Fruit fly (Drosophila melanogaster): ENCODE data around the gene AANATL2.
A peak's percentile ranks its signal among the peaks of the same experiment; 100 is the strongest.

The AANATL2 gene

dm6 chr2L:6229181-6229755 is 26.4 kb upstream of the AANATL2 start:
- TF ChIP-seq tll (GFP tag; optimal IDR thresholded peaks at IDR 0.05) (peak in 1 of 2 experiments; percentile 97), cad (GFP tag; optimal IDR thresholded peaks at IDR 0.05) (peak; percentile 5), Optix (GFP tag; IDR thresholded peaks at IDR 0.05) (no peak), twi (tag; optimal IDR thresholded peaks at IDR 0.05) (peak; percentile 58), pros (GFP tag; optimal IDR thresholded peaks at IDR 0.05) (peak; percentile 37), zen (tag; optimal IDR thresholded peaks at IDR 0.05) (peak; percentile 75), D (optimal IDR thresholded peaks at IDR 0.05) (peak; percentile 88), D (GFP tag; optimal IDR thresholded peaks at IDR 0.05) (no peak), CG6791 (GFP tag; IDR thresholded peaks at IDR 0.05; ENCODE audit: partially characterized antibody) (0 out of 3 replicates have a peak, but pooled peaks have one; percentile 28), inv (GFP tag; IDR thresholded peaks at IDR 0.05; ENCODE audit: partially characterized antibody) (no peak), hth (optimal IDR thresholded peaks at IDR 0.05) (peak; percentile 1), CG1024 (GFP tag; IDR thresholded peaks at IDR 0.05) (no peak), sens (GFP tag) (peak; percentile 27), BEAF-32 (GFP tag; optimal IDR thresholded peaks at IDR 0.05) (no peak), D19A (tag; optimal IDR thresholded peaks at IDR 0.05) (peak; percentile 14), CG4360 (GFP tag; IDR thresholded peaks at IDR 0.05) (no peak), kni (GFP tag; optimal IDR thresholded peaks at IDR 0.05) (peak; percentile 68)

dm6 chr2L:6236426-6236825 is 19.2 kb upstream of the AANATL2 start:
- no peak for TF ChIP-seq CG6854 (GFP tag; optimal IDR thresholded peaks at IDR 0.05)
- TF ChIP-seq fd96Cb (tag; optimal IDR thresholded peaks at IDR 0.05) = no peak
- TF ChIP-seq cas (GFP tag; IDR thresholded peaks at IDR 0.05) = no peak
- TF ChIP-seq CG10274 (GFP tag; optimal IDR thresholded peaks at IDR 0.05) = no peak
- no peak for TF ChIP-seq sna (GFP tag; IDR thresholded peaks at IDR 0.05; ENCODE audit: partially characterized antibody)
- TF ChIP-seq wek (GFP tag; optimal IDR thresholded peaks at IDR 0.05) = no peak
- TF ChIP-seq Hr39 (optimal IDR thresholded peaks at IDR 0.05) = no peak
- TF ChIP-seq nmo (GFP tag; optimal IDR thresholded peaks at IDR 0.05) = no peak
- TF ChIP-seq lola (GFP tag; optimal IDR thresholded peaks at IDR 0.05) = no peak
- peak; percentile 10 for TF ChIP-seq abd-A (tag; optimal IDR thresholded peaks at IDR 0.05)
- TF ChIP-seq CG1832 (GFP tag; optimal IDR thresholded peaks at IDR 0.05) = no peak
- no peak for TF ChIP-seq CkIIα-i1 (GFP tag; IDR thresholded peaks at IDR 0.05)
- TF ChIP-seq jigr1 (GFP tag; IDR thresholded peaks at IDR 0.05) = 0 out of 3 replicates have a peak, but pooled peaks have one; percentile 30
- TF ChIP-seq CG15514 (GFP tag; optimal IDR thresholded peaks at IDR 0.05) = no peak
- no peak for TF ChIP-seq CG17361 (GFP tag; IDR thresholded peaks at IDR 0.05)
- TF ChIP-seq CG12071 (GFP tag; optimal IDR thresholded peaks at IDR 0.05) = no peak
- no peak for TF ChIP-seq CG10321 (GFP tag; IDR thresholded peaks at IDR 0.05)
- no peak for TF ChIP-seq cato (GFP tag; optimal IDR thresholded peaks at IDR 0.05; ENCODE audit: borderline replicate concordance)
- no peak for TF ChIP-seq fu2 (GFP tag; optimal IDR thresholded peaks at IDR 0.05)
- TF ChIP-seq NfI (GFP tag; optimal IDR thresholded peaks at IDR 0.05) = no peak
- no peak for TF ChIP-seq Dref (GFP tag; IDR thresholded peaks at IDR 0.05)
- TF ChIP-seq NFAT (GFP tag; IDR thresholded peaks at IDR 0.05) = no peak
- TF ChIP-seq ERR (GFP tag; optimal IDR thresholded peaks at IDR 0.05) = no peak
- no peak for TF ChIP-seq lilli (GFP tag; optimal IDR thresholded peaks at IDR 0.05)
- no peak for TF ChIP-seq CG7372 (GFP tag; IDR thresholded peaks at IDR 0.05)
- TF ChIP-seq MESR4 (GFP tag; optimal IDR thresholded peaks at IDR 0.05) = no peak
- no peak for TF ChIP-seq CG9817 (tag; optimal IDR thresholded peaks at IDR 0.05)
- TF ChIP-seq CG8281 (tag; optimal IDR thresholded peaks at IDR 0.05) = peak; percentile 13
- TF ChIP-seq CG34224 (GFP tag; IDR thresholded peaks at IDR 0.05; ENCODE audit: partially characterized antibody) = no peak
- TF ChIP-seq Sin3A (optimal IDR thresholded peaks at IDR 0.05) = no peak
- TF ChIP-seq unc-4 (GFP tag; IDR thresholded peaks at IDR 0.05; ENCODE audit: partially characterized antibody) = no peak
- TF ChIP-seq gem (tag; optimal IDR thresholded peaks at IDR 0.05) = no peak
- no peak for TF ChIP-seq CG34376 (GFP tag; optimal IDR thresholded peaks at IDR 0.05)

All from whole organism, embryonic.